Fruit fly (Drosophila melanogaster) whole organism, embryonic: Measurements from ENCODE around the gene CG10214.
A peak's percentile ranks its signal among the peaks of the same experiment; 100 is the strongest.

Source experiments
- Asciz ChIP-seq: fragments of 200-800 bp; sonication (Bioruptor generic); optimal IDR thresholded peaks from 2 replicates; lab custom pipeline; 2017; ENCODE audit warnings: missing biosample characterization, mild to moderate bottlenecking, missing genetic modification characterization, missing genetic modification reagents
- B-H2 ChIP-seq: fragments of 200-800 bp; sonication (Bioruptor generic); optimal IDR thresholded peaks from 2 replicates; lab custom pipeline; 2018; ENCODE audit warnings: missing biosample characterization, mild to moderate bottlenecking, missing genetic modification characterization
- Bgb ChIP-seq: fragments of 200-800 bp; sonication (Bioruptor generic); IDR thresholded peaks from 2 replicates; pipeline ENCODE4 v1.3.6; 2022; ENCODE audit warnings: missing biosample characterization, missing genetic modification characterization; ENCODE audit not compliant: partially characterized antibody
- CG11398 ChIP-seq: fragments of 200-800 bp; sonication (Bioruptor generic); optimal IDR thresholded peaks from 2 replicates; lab custom pipeline; 2016; ENCODE audit warnings: missing biosample characterization, missing genetic modification characterization
- CG12942 ChIP-seq: fragments of 200-800 bp; sonication (Bioruptor generic); optimal IDR thresholded peaks from 3 replicates; lab custom pipeline; 2016; ENCODE audit warnings: missing biosample characterization, missing genetic modification characterization
- CG13296 ChIP-seq: fragments of 200-800 bp; sonication (Bioruptor generic); optimal IDR thresholded peaks from 3 replicates; lab custom pipeline; 2018; ENCODE audit warnings: missing biosample characterization, mild to moderate bottlenecking, missing genetic modification characterization
- CG13894 ChIP-seq: fragments of 200-800 bp; sonication (Bioruptor generic); optimal IDR thresholded peaks from 3 replicates; lab custom pipeline; 2018; ENCODE audit warnings: missing biosample characterization, mild to moderate bottlenecking, missing genetic modification characterization, moderate library complexity
- CG14860 ChIP-seq: fragments of 200-800 bp; sonication (Bioruptor generic); IDR thresholded peaks from 3 replicates; pipeline ENCODE4 v1.3.6; 2022; ENCODE audit warnings: missing biosample characterization, missing genetic modification characterization; ENCODE audit not compliant: partially characterized antibody
- CG15011 ChIP-seq: fragments of 200-800 bp; sonication (Bioruptor generic); optimal IDR thresholded peaks from 3 replicates; lab custom pipeline; 2018; ENCODE audit warnings: missing biosample characterization, mild to moderate bottlenecking, missing genetic modification characterization
- CG15514 ChIP-seq: fragments of 200-800 bp; sonication (Bioruptor generic); optimal IDR thresholded peaks from 3 replicates; lab custom pipeline; 2017; ENCODE audit warnings: missing biosample characterization, missing genetic modification characterization, mild to moderate bottlenecking, moderate library complexity, missing genetic modification reagents
- CG1602 ChIP-seq: fragments of 200-800 bp; sonication (Bioruptor generic); optimal IDR thresholded peaks from 3 replicates; lab custom pipeline; 2016; ENCODE audit warnings: missing biosample characterization, missing genetic modification characterization
- CG17568 ChIP-seq: fragments of 200-800 bp; sonication (Bioruptor generic); optimal IDR thresholded peaks from 2 replicates; lab custom pipeline; 2018; ENCODE audit warnings: missing biosample characterization, mild to moderate bottlenecking, missing genetic modification characterization, moderate library complexity
- CG17612 ChIP-seq: fragments of 200-800 bp; sonication (Bioruptor generic); IDR thresholded peaks from 2 replicates; pipeline ENCODE4 v1.3.6; 2022; ENCODE audit warnings: missing biosample characterization, missing genetic modification characterization
- CG18764 ChIP-seq: fragments of 200-800 bp; sonication (Bioruptor generic); optimal IDR thresholded peaks from 3 replicates; lab custom pipeline; 2016; ENCODE audit warnings: missing biosample characterization, missing genetic modification characterization
- CG2712 ChIP-seq: fragments of 200-800 bp; optimal IDR thresholded peaks from 3 replicates; lab custom pipeline; 2019; ENCODE audit warnings: missing biosample characterization, mild to moderate bottlenecking, missing genetic modification characterization, moderate library complexity
- CG32532 ChIP-seq: fragments of 200-800 bp; sonication (Bioruptor generic); IDR thresholded peaks from 2 replicates; pipeline ENCODE4 v1.3.6; 2022; ENCODE audit warnings: missing biosample characterization, missing genetic modification characterization
- CG34376 ChIP-seq: fragments of 200-800 bp; sonication (Bioruptor generic); optimal IDR thresholded peaks from 2 replicates; lab custom pipeline; 2018; ENCODE audit warnings: missing biosample characterization, mild to moderate bottlenecking, missing genetic modification characterization
- CG7745 ChIP-seq: fragments of 200-800 bp; sonication (Bioruptor generic); optimal IDR thresholded peaks from 2 replicates; lab custom pipeline; 2018; ENCODE audit warnings: missing biosample characterization, mild to moderate bottlenecking, missing genetic modification characterization, moderate library complexity
- CG7963 ChIP-seq: fragments of 200-800 bp; sonication (Bioruptor generic); IDR thresholded peaks from 3 replicates; pipeline ENCODE4 v1.3.6; 2022; ENCODE audit warnings: missing biosample characterization, missing genetic modification characterization; ENCODE audit not compliant: partially characterized antibody
- Dip3 ChIP-seq: fragments of 200-800 bp; sonication (Bioruptor generic); optimal IDR thresholded peaks from 3 replicates; lab custom pipeline; 2016; ENCODE audit warnings: missing biosample characterization, missing genetic modification characterization
- Doc2 ChIP-seq: fragments of 200-800 bp; sonication (Bioruptor generic); IDR thresholded peaks from 2 replicates; pipeline ENCODE4 v1.3.6; 2022; ENCODE audit warnings: missing biosample characterization, missing genetic modification characterization
- Dref ChIP-seq: fragments of 200-800 bp; sonication (Bioruptor generic); IDR thresholded peaks from 2 replicates; pipeline ENCODE4 v1.3.6; 2022; ENCODE audit warnings: missing biosample characterization, missing genetic modification characterization
- Fer1 ChIP-seq: fragments of 200-800 bp; sonication (Bioruptor generic); optimal IDR thresholded peaks from 2 replicates; lab custom pipeline; 2017; ENCODE audit warnings: missing biosample characterization, mild to moderate bottlenecking, missing genetic modification characterization
- Gug ChIP-seq: fragments of 200-800 bp; sonication (Bioruptor generic); IDR thresholded peaks from 4 replicates; pipeline ENCODE4 v1.3.6; 2022; ENCODE audit warnings: missing biosample characterization, missing genetic modification characterization
- H2.0 ChIP-seq: fragments of 200-800 bp; sonication (Bioruptor generic); IDR thresholded peaks from 2 replicates; pipeline ENCODE4 v1.3.6; 2022; ENCODE audit warnings: missing biosample characterization, missing genetic modification characterization
- HmgZ ChIP-seq: fragments of 200-800 bp; sonication (Bioruptor generic); optimal IDR thresholded peaks from 2 replicates; lab custom pipeline; 2018; ENCODE audit warnings: missing biosample characterization, mild to moderate bottlenecking, missing genetic modification characterization
- Hr39 ChIP-seq: fragments of >200 bp; optimal IDR thresholded peaks from 2 replicates; lab custom pipeline; 2017
- Lhr ChIP-seq: fragments of 200-800 bp; sonication (Bioruptor generic); optimal IDR thresholded peaks from 3 replicates; lab custom pipeline; 2017; ENCODE audit warnings: mild to moderate bottlenecking, missing biosample characterization, missing genetic modification reagents, missing genetic modification characterization
- Med ChIP-seq: fragments of 200-800 bp; sonication (Bioruptor generic); peaks from one replicate; lab custom pipeline; 2016; ENCODE audit warnings: missing biosample characterization, missing genetic modification characterization, mild to moderate bottlenecking, inconsistent platforms, moderate library complexity
- Mrtf ChIP-seq: fragments of 200-800 bp; sonication (Bioruptor generic); IDR thresholded peaks from 3 replicates; pipeline ENCODE4 v1.3.6; 2022; ENCODE audit warnings: missing biosample characterization, missing genetic modification characterization
- NC2β ChIP-seq: fragments of 200-800 bp; sonication (Bioruptor generic); optimal IDR thresholded peaks from 2 replicates; lab custom pipeline; 2016; ENCODE audit warnings: missing biosample characterization, missing genetic modification characterization
- Ssrp ChIP-seq: fragments of 200-800 bp; sonication (Bioruptor generic); optimal IDR thresholded peaks from 2 replicates; lab custom pipeline; 2018; ENCODE audit warnings: missing biosample characterization, mild to moderate bottlenecking, missing genetic modification characterization, moderate library complexity
- amos ChIP-seq: fragments of 200-800 bp; sonication (Bioruptor generic); IDR thresholded peaks from 2 replicates; pipeline ENCODE4 v1.3.6; 2022; ENCODE audit warnings: missing biosample characterization, missing genetic modification characterization; ENCODE audit not compliant: partially characterized antibody
- bab2 ChIP-seq: fragments of 200-800 bp; sonication (Bioruptor generic); optimal IDR thresholded peaks from 2 replicates; lab custom pipeline; 2016; ENCODE audit warnings: missing biosample characterization, missing genetic modification characterization
- bbx ChIP-seq: fragments of 200-800 bp; sonication (Bioruptor generic); IDR thresholded peaks from 2 replicates; pipeline ENCODE4 v1.3.6; 2022; ENCODE audit warnings: missing biosample characterization, missing genetic modification characterization; ENCODE audit not compliant: partially characterized antibody
- chm ChIP-seq: fragments of 200-800 bp; sonication (Bioruptor generic); IDR thresholded peaks from 2 replicates; pipeline ENCODE4 v1.3.6; 2022; ENCODE audit warnings: missing biosample characterization, missing genetic modification characterization
- emc ChIP-seq: fragments of 200-800 bp; sonication (Bioruptor generic); optimal IDR thresholded peaks from 2 replicates; lab custom pipeline; 2016; ENCODE audit warnings: missing biosample characterization, missing genetic modification characterization
- esg ChIP-seq: fragments of 200-800 bp; sonication (Bioruptor generic); conservative IDR thresholded peaks from 2 replicates; pipeline ENCODE4 v1.3.6; 2022; ENCODE audit warnings: missing biosample characterization, missing genetic modification characterization
- exex ChIP-seq: fragments of 200-800 bp; sonication (Bioruptor generic); optimal IDR thresholded peaks from 4 replicates; lab custom pipeline; 2018; ENCODE audit warnings: missing biosample characterization, mild to moderate bottlenecking, missing genetic modification characterization, moderate library complexity
- fd96Cb ChIP-seq: fragments of 200-800 bp; sonication (Bioruptor generic); optimal IDR thresholded peaks from 2 replicates; lab custom pipeline; 2018; ENCODE audit warnings: missing biosample characterization, mild to moderate bottlenecking, missing genetic modification characterization, moderate library complexity
- hb ChIP-seq: fragments of 200-800 bp; sonication (Bioruptor generic); IDR thresholded peaks from 3 replicates; pipeline ENCODE4 v1.3.6; 2022; ENCODE audit warnings: missing biosample characterization, missing genetic modification characterization; ENCODE audit not compliant: partially characterized antibody
- nau ChIP-seq: fragments of 200-800 bp; sonication (Bioruptor generic); optimal IDR thresholded peaks from 3 replicates; lab custom pipeline; 2017; ENCODE audit warnings: missing biosample characterization, mild to moderate bottlenecking, missing genetic modification characterization, missing genetic modification reagents
- pzg ChIP-seq: fragments of 200-800 bp; sonication (Bioruptor generic); optimal IDR thresholded peaks from 3 replicates; lab custom pipeline; 2018; ENCODE audit warnings: missing biosample characterization, mild to moderate bottlenecking, missing genetic modification characterization, moderate library complexity
- ranshi ChIP-seq: fragments of 200-800 bp; sonication (Bioruptor generic); IDR thresholded peaks from 2 replicates; pipeline ENCODE4 v1.3.6; 2022; ENCODE audit warnings: missing biosample characterization, missing genetic modification characterization
- sens-2 ChIP-seq: fragments of 200-800 bp; sonication (Bioruptor generic); IDR thresholded peaks from 2 replicates; pipeline ENCODE4 v1.3.6; 2022; ENCODE audit warnings: missing biosample characterization, missing genetic modification characterization
- sisA ChIP-seq: fragments of 200-800 bp; sonication (Bioruptor generic); IDR thresholded peaks from 2 replicates; pipeline ENCODE4 v1.3.6; 2022; ENCODE audit warnings: missing biosample characterization, missing genetic modification characterization
- sr ChIP-seq: fragments of 200-800 bp; sonication (Bioruptor generic); IDR thresholded peaks from 3 replicates; pipeline ENCODE4 v1.3.6; 2022; ENCODE audit warnings: missing biosample characterization, missing genetic modification characterization
- sug ChIP-seq: fragments of 200-800 bp; optimal IDR thresholded peaks from 2 replicates; lab custom pipeline; 2019; ENCODE audit warnings: missing biosample characterization, mild to moderate bottlenecking, missing genetic modification characterization, moderate library complexity
- tna ChIP-seq: fragments of 200-800 bp; sonication (Bioruptor generic); IDR thresholded peaks from 2 replicates; pipeline ENCODE4 v1.3.6; 2022; ENCODE audit warnings: missing biosample characterization, missing genetic modification characterization; ENCODE audit not compliant: partially characterized antibody
- vvl ChIP-seq: fragments of 200-800 bp; sonication (Bioruptor generic); IDR thresholded peaks from 2 replicates; pipeline ENCODE4 v1.3.6; 2022; ENCODE audit warnings: missing biosample characterization, missing genetic modification characterization
- yki ChIP-seq: fragments of >200 bp; optimal IDR thresholded peaks from 3 replicates; lab custom pipeline; 2018
- zfh1 ChIP-seq: fragments of 200-800 bp; sonication (Bioruptor generic); IDR thresholded peaks from 3 replicates; pipeline ENCODE4 v1.3.6; 2022; ENCODE audit warnings: missing biosample characterization, missing genetic modification characterization

The CG10214 gene

DNA sequence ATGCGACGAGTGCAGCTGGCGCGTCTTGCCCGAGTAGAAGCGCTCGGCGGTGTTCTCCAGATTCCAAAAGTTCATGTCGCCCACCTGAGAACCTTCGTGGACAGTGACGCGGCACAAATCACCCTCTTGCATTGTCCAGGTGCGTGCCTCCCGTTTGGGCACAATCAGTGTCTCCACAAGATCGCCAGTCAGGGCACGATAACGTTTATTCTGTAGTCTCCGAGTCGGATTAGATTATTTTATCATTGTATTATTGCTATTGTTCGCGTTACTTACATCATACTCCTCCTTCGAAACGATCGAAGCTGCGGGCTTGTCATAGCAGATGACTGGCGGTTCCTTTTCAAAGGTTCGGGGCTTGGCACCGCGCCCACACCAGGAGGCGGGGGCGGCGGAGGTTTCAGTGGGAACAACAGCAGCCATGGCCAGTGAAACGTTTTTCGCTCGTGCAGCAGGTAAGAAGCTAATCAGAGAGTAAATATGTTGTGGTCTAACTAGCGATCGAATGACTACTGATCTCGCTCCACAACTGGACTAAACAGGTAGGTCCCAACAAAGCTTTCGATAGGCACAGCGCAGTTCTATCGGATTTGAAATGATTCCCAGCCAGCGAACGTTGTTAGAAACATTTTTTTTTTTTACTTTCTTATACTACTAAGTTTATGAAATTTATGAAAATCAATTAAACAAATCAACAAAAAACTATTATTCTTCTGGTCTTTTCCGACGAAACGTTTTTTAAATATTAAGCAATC, 6.5 kb upstream of the CG10214 start, which contains the start of gene CG10208 (continued):
- no peak for TF ChIP-seq CG14860 (GFP tag; lab: Robert Waterston, UW)
- peak; percentile 22 for TF ChIP-seq exex (tag; lab: Kevin White, UChicago)
- TF ChIP-seq nau: no peak
- TF ChIP-seq Doc2 (GFP tag; lab: Robert Waterston, UW): no peak
- no peak for TF ChIP-seq CG17612 (GFP tag; lab: Robert Waterston, UW)
- peak; percentile 37 for TF ChIP-seq CG15514 (GFP tag; lab: Kevin White, UChicago)
- TF ChIP-seq NC2β (GFP tag; lab: Kevin White, UChicago): no peak
- TF ChIP-seq CG15011: no peak
- peak; percentile 28; the same call in 1 of the 2 replicates for TF ChIP-seq amos
- TF ChIP-seq tna (GFP tag; lab: Robert Waterston, UW): no peak
- TF ChIP-seq Med (GFP tag; lab: Kevin White, UChicago): peak; percentile 54
- TF ChIP-seq CG13894 (tag; lab: Kevin White, UChicago): no peak
- TF ChIP-seq chm: 0 out of 2 replicates have a peak, but pooled peaks have one; percentile 7
- no peak for TF ChIP-seq CG7963
- TF ChIP-seq CG34376 (GFP tag; lab: Kevin White, UChicago): peak; percentile 26
- TF ChIP-seq Hr39 (lab: Kevin White, UChicago): no peak
- no peak for TF ChIP-seq ranshi
- TF ChIP-seq CG1602 (GFP tag; lab: Kevin White, UChicago): no peak
- no peak for TF ChIP-seq sisA (GFP tag; lab: Robert Waterston, UW)
- no peak for TF ChIP-seq H2.0 (GFP tag; lab: Robert Waterston, UW)
- TF ChIP-seq Lhr (GFP tag; lab: Kevin White, UChicago): no peak
- TF ChIP-seq Bgb: peak; percentile 39; the same call in 1 of the 2 replicates
- no peak for TF ChIP-seq bab2 (GFP tag; lab: Kevin White, UChicago)
- TF ChIP-seq CG7745 (tag; lab: Kevin White, UChicago): no peak
- no peak for TF ChIP-seq bbx (GFP tag; lab: Robert Waterston, UW)
- peak; percentile 18 for TF ChIP-seq pzg (GFP tag; lab: Kevin White, UChicago)
- 0 out of 3 replicates have a peak, but pooled peaks have one; percentile 36 for TF ChIP-seq sr (GFP tag; lab: Robert Waterston, UW)
- no peak for TF ChIP-seq yki
- no peak for TF ChIP-seq CG2712 (tag; lab: Kevin White, UChicago)
- TF ChIP-seq Dref: peak; percentile 55
- TF ChIP-seq CG18764 (GFP tag; lab: Kevin White, UChicago): no peak
- TF ChIP-seq HmgZ (tag; lab: Kevin White, UChicago): peak; percentile 3
- no peak for TF ChIP-seq CG17568
- no peak for TF ChIP-seq CG12942 (GFP tag; lab: Kevin White, UChicago)
- TF ChIP-seq CG32532 (GFP tag; lab: Robert Waterston, UW): no peak
- TF ChIP-seq CG11398: no peak
- TF ChIP-seq hb (GFP tag; lab: Robert Waterston, UW): no peak
- no peak for TF ChIP-seq B-H2 (GFP tag; lab: Kevin White, UChicago)
- TF ChIP-seq Fer1 (GFP tag; lab: Kevin White, UChicago): peak; percentile 33
- TF ChIP-seq sug: peak; percentile 7

- no peak for TF ChIP-seq Asciz (GFP tag; lab: Kevin White, UChicago)
- peak; percentile 95 for TF ChIP-seq Gug (GFP tag; lab: Robert Waterston, UW)
- TF ChIP-seq Mrtf (GFP tag; lab: Robert Waterston, UW): peak; percentile 95
- TF ChIP-seq fd96Cb (tag; lab: Kevin White, UChicago): peak; percentile 93
- peak; percentile 95 for TF ChIP-seq Ssrp
- TF ChIP-seq esg (GFP tag; lab: Robert Waterston, UW): peak; percentile 96
- peak; percentile 92 for TF ChIP-seq CG13296 (GFP tag; lab: Kevin White, UChicago)
- peak; percentile 98 for TF ChIP-seq zfh1
- peak; percentile 47 for TF ChIP-seq Dip3 (GFP tag; lab: Kevin White, UChicago)
- TF ChIP-seq sens-2: peak; percentile 67; the same call in 1 of the 2 replicates
- TF ChIP-seq emc: peak; percentile 3
- TF ChIP-seq vvl: peak; percentile 99
- TF ChIP-seq amos: no peak
These were observed 5.5 kb upstream of the CG10214 start, which contains the start of gene tst for dm6 chr3R:23772808-23773207. tst (minus strand) TSS chr3R:23772859.
